Fruit fly (Drosophila melanogaster) whole organism, embryonic: ENCODE results near the gene GramD1B.

Experiments used
- CG10267 ChIP-seq: fragments of 200-800 bp; sonication (Bioruptor generic); optimal IDR thresholded peaks from 2 replicates; lab custom pipeline; 2018; ENCODE audit warnings: missing biosample characterization, mild to moderate bottlenecking, missing genetic modification characterization, moderate library complexity
- CG10959 ChIP-seq: fragments of 200-800 bp; sonication (Bioruptor generic); IDR thresholded peaks from 2 replicates; pipeline ENCODE4 v1.3.6; 2022; ENCODE audit warnings: missing biosample characterization, missing genetic modification characterization
- CG12744 ChIP-seq: fragments of 200-800 bp; sonication (Bioruptor generic); optimal IDR thresholded peaks from 2 replicates; lab custom pipeline; 2016; ENCODE audit warnings: missing biosample characterization, missing genetic modification characterization
- CG15514 ChIP-seq: fragments of 200-800 bp; sonication (Bioruptor generic); optimal IDR thresholded peaks from 3 replicates; lab custom pipeline; 2017; ENCODE audit warnings: missing biosample characterization, missing genetic modification characterization, mild to moderate bottlenecking, moderate library complexity, missing genetic modification reagents
- CG15696 ChIP-seq: fragments of 200-800 bp; sonication (Bioruptor generic); optimal IDR thresholded peaks from 2 replicates; lab custom pipeline; 2019; ENCODE audit warnings: missing biosample characterization, mild to moderate bottlenecking, missing genetic modification characterization, moderate library complexity
- CG17328 ChIP-seq: fragments of 200-800 bp; sonication (Bioruptor generic); IDR thresholded peaks from 2 replicates; pipeline ENCODE4 v1.3.6; 2022; ENCODE audit warnings: missing biosample characterization, missing genetic modification characterization
- CG17568 ChIP-seq: fragments of 200-800 bp; sonication (Bioruptor generic); optimal IDR thresholded peaks from 2 replicates; lab custom pipeline; 2018; ENCODE audit warnings: missing biosample characterization, mild to moderate bottlenecking, missing genetic modification characterization, moderate library complexity
- CG17912 ChIP-seq: fragments of 200-800 bp; sonication (Bioruptor generic); optimal IDR thresholded peaks from 2 replicates; lab custom pipeline; 2018; ENCODE audit warnings: missing biosample characterization, mild to moderate bottlenecking, missing genetic modification characterization
- CG18619 ChIP-seq: fragments of 200-800 bp; sonication (Bioruptor generic); optimal IDR thresholded peaks from 3 replicates; lab custom pipeline; 2017; ENCODE audit warnings: missing biosample characterization, mild to moderate bottlenecking, missing genetic modification characterization
- CG31224 ChIP-seq: fragments of 200-800 bp; sonication (Bioruptor generic); IDR thresholded peaks from 2 replicates; pipeline ENCODE4 v1.3.6; 2022; ENCODE audit warnings: missing biosample characterization, missing genetic modification characterization
- CG32532 ChIP-seq: fragments of 200-800 bp; sonication (Bioruptor generic); IDR thresholded peaks from 2 replicates; pipeline ENCODE4 v1.3.6; 2022; ENCODE audit warnings: missing biosample characterization, missing genetic modification characterization
- CG4730 ChIP-seq: fragments of 200-800 bp; sonication (Bioruptor generic); IDR thresholded peaks from 2 replicates; pipeline ENCODE4 v1.3.6; 2022; ENCODE audit warnings: missing biosample characterization, missing genetic modification characterization
- CG6854 ChIP-seq: fragments of 200-800 bp; sonication (Bioruptor generic); optimal IDR thresholded peaks from 3 replicates; lab custom pipeline; 2017; ENCODE audit warnings: missing biosample characterization, mild to moderate bottlenecking, missing genetic modification characterization
- CG7745 ChIP-seq: fragments of 200-800 bp; sonication (Bioruptor generic); optimal IDR thresholded peaks from 2 replicates; lab custom pipeline; 2018; ENCODE audit warnings: missing biosample characterization, mild to moderate bottlenecking, missing genetic modification characterization, moderate library complexity
- CG7839 ChIP-seq: fragments of 200-800 bp; sonication (Bioruptor generic); optimal IDR thresholded peaks from 3 replicates; lab custom pipeline; 2018; ENCODE audit warnings: missing biosample characterization, mild to moderate bottlenecking, missing genetic modification characterization, moderate library complexity
- CG9817 ChIP-seq: fragments of 200-800 bp; sonication (Bioruptor generic); optimal IDR thresholded peaks from 2 replicates; lab custom pipeline; 2018; ENCODE audit warnings: missing biosample characterization, mild to moderate bottlenecking, missing genetic modification characterization, moderate library complexity
- CG9932 ChIP-seq: fragments of 200-800 bp; sonication (Bioruptor generic); IDR thresholded peaks from 2 replicates; pipeline ENCODE4 v1.3.6; 2022; ENCODE audit warnings: missing biosample characterization, missing genetic modification characterization
- CkIIα-i1 ChIP-seq: fragments of 200-800 bp; sonication (Bioruptor generic); IDR thresholded peaks from 2 replicates; pipeline ENCODE4 v1.3.6; 2022; ENCODE audit warnings: missing biosample characterization, missing genetic modification characterization
- D19A ChIP-seq: fragments of 200-800 bp; optimal IDR thresholded peaks from 3 replicates; lab custom pipeline; 2019; ENCODE audit warnings: missing biosample characterization, mild to moderate bottlenecking, missing genetic modification characterization, moderate library complexity
- Dll ChIP-seq: fragments of 200-800 bp; sonication (Bioruptor generic); IDR thresholded peaks from 4 replicates; pipeline ENCODE4 v1.3.6; 2022; ENCODE audit warnings: missing biosample characterization, missing genetic modification characterization; ENCODE audit not compliant: partially characterized antibody
- E2f2 ChIP-seq: fragments of 200-800 bp; sonication (Bioruptor generic); IDR thresholded peaks from 2 replicates; pipeline ENCODE4 v1.3.6; 2022; ENCODE audit warnings: missing biosample characterization, missing genetic modification characterization
- ERR ChIP-seq: fragments of 200-800 bp; sonication (Bioruptor generic); optimal IDR thresholded peaks from 2 replicates; lab custom pipeline; 2016; ENCODE audit warnings: missing biosample characterization, missing genetic modification characterization
- Ets97D ChIP-seq: fragments of 200-800 bp; sonication (Bioruptor generic); optimal IDR thresholded peaks from 3 replicates; lab custom pipeline; 2016; ENCODE audit warnings: missing biosample characterization, missing genetic modification characterization
- Fer1 ChIP-seq: fragments of 200-800 bp; sonication (Bioruptor generic); optimal IDR thresholded peaks from 2 replicates; lab custom pipeline; 2017; ENCODE audit warnings: missing biosample characterization, mild to moderate bottlenecking, missing genetic modification characterization
- Med ChIP-seq: fragments of 200-800 bp; sonication (Bioruptor generic); peaks from one replicate; lab custom pipeline; 2016; ENCODE audit warnings: missing biosample characterization, missing genetic modification characterization, mild to moderate bottlenecking, inconsistent platforms, moderate library complexity
- Mes4 ChIP-seq: fragments of 200-800 bp; sonication (Bioruptor generic); optimal IDR thresholded peaks from 2 replicates; lab custom pipeline; 2016; ENCODE audit warnings: missing biosample characterization, missing genetic modification characterization
- Optix ChIP-seq: fragments of 200-800 bp; sonication (Bioruptor generic); IDR thresholded peaks from 3 replicates; pipeline ENCODE4 v1.3.6; 2022; ENCODE audit warnings: missing biosample characterization, missing genetic modification characterization
- Sin3A ChIP-seq: fragments of >200 bp; optimal IDR thresholded peaks from 2 replicates; lab custom pipeline; 2018
- Tbp ChIP-seq: fragments of >200 bp; optimal IDR thresholded peaks from 2 replicates; lab custom pipeline; 2018; ENCODE audit warnings: missing biosample characterization, missing genetic modification characterization
- ac ChIP-seq: fragments of 200-800 bp; sonication (Bioruptor generic); optimal IDR thresholded peaks from 3 replicates; lab custom pipeline; 2017; ENCODE audit warnings: missing biosample characterization, mild to moderate bottlenecking, missing genetic modification characterization
- bbx ChIP-seq: fragments of 200-800 bp; sonication (Bioruptor generic); IDR thresholded peaks from 2 replicates; pipeline ENCODE4 v1.3.6; 2022; ENCODE audit warnings: missing biosample characterization, missing genetic modification characterization; ENCODE audit not compliant: partially characterized antibody
- cato ChIP-seq: fragments of 200-800 bp; sonication (Bioruptor generic); optimal IDR thresholded peaks from 2 replicates; lab custom pipeline; 2016; ENCODE audit warnings: missing biosample characterization, missing genetic modification characterization, borderline replicate concordance
- chif ChIP-seq, 2 experiments: fragments of 200-800 bp; sonication (Bioruptor generic); optimal IDR thresholded peaks; 3 replicates each; lab custom pipeline; 2016; ENCODE audit warnings: missing biosample characterization in 2 of 2, missing genetic modification characterization in 2 of 2
- croc ChIP-seq: fragments of 200-800 bp; sonication (Bioruptor generic); conservative IDR thresholded peaks from 3 replicates; pipeline ENCODE4 v1.3.6; 2022; ENCODE audit warnings: missing biosample characterization, missing genetic modification characterization
- dpn ChIP-seq, 2 experiments: fragments of 200-800 bp; sonication (Bioruptor generic); optimal IDR thresholded peaks; 3 replicates each; lab custom pipeline; 2016; ENCODE audit warnings: missing biosample characterization in 2 of 2, missing genetic modification characterization in 2 of 2
- fd102C ChIP-seq: fragments of 200-800 bp; sonication (Bioruptor generic); optimal IDR thresholded peaks from 2 replicates; lab custom pipeline; 2018; ENCODE audit warnings: missing biosample characterization, mild to moderate bottlenecking, missing genetic modification characterization, moderate library complexity
- fd3F ChIP-seq: fragments of 200-800 bp; sonication (Bioruptor generic); optimal IDR thresholded peaks from 2 replicates; lab custom pipeline; 2018; ENCODE audit warnings: missing biosample characterization, mild to moderate bottlenecking, missing genetic modification characterization, moderate library complexity
- fu2 ChIP-seq: fragments of 200-800 bp; sonication (Bioruptor generic); optimal IDR thresholded peaks from 2 replicates; lab custom pipeline; 2016; ENCODE audit warnings: missing biosample characterization, missing genetic modification characterization
- gcm2 ChIP-seq: fragments of 200-800 bp; sonication (Bioruptor generic); optimal IDR thresholded peaks from 2 replicates; lab custom pipeline; 2016; ENCODE audit warnings: missing biosample characterization, missing genetic modification characterization
- gsb-n ChIP-seq: fragments of 200-800 bp; sonication (Bioruptor generic); optimal IDR thresholded peaks from 3 replicates; lab custom pipeline; 2018; ENCODE audit warnings: missing biosample characterization, mild to moderate bottlenecking, missing genetic modification characterization
- h ChIP-seq: fragments of >200 bp; optimal IDR thresholded peaks from 2 replicates; lab custom pipeline; 2017
- hth ChIP-seq: fragments of >200 bp; optimal IDR thresholded peaks from 2 replicates; lab custom pipeline; 2017; ENCODE audit warnings: inconsistent platforms
- ind ChIP-seq: fragments of 200-800 bp; sonication (Bioruptor generic); optimal IDR thresholded peaks from 3 replicates; lab custom pipeline; 2016; ENCODE audit warnings: missing biosample characterization, missing genetic modification characterization
- insv ChIP-seq, 2 experiments: fragments of 200-800 bp; sonication (Bioruptor generic); optimal IDR thresholded peaks; 3 replicates each; lab custom pipeline; 2016 to 2018; ENCODE audit warnings: missing biosample characterization in 2 of 2, missing genetic modification characterization in 2 of 2
- mam ChIP-seq: fragments of 200-800 bp; sonication (Bioruptor generic); optimal IDR thresholded peaks from 3 replicates; lab custom pipeline; 2016; ENCODE audit warnings: missing biosample characterization, missing genetic modification characterization
- nmo ChIP-seq: fragments of 200-800 bp; sonication (Bioruptor generic); optimal IDR thresholded peaks from 2 replicates; lab custom pipeline; 2018; ENCODE audit warnings: missing biosample characterization, mild to moderate bottlenecking, missing genetic modification characterization, moderate library complexity
- pnt ChIP-seq: fragments of 200-800 bp; sonication (Bioruptor generic); optimal IDR thresholded peaks from 3 replicates; lab custom pipeline; 2016; ENCODE audit warnings: missing biosample characterization, missing genetic modification characterization
- pum ChIP-seq: fragments of 200-800 bp; sonication (Bioruptor generic); optimal IDR thresholded peaks from 2 replicates; lab custom pipeline; 2016; ENCODE audit warnings: missing biosample characterization, missing genetic modification characterization
- ranshi ChIP-seq: fragments of 200-800 bp; sonication (Bioruptor generic); IDR thresholded peaks from 2 replicates; pipeline ENCODE4 v1.3.6; 2022; ENCODE audit warnings: missing biosample characterization, missing genetic modification characterization
- sd ChIP-seq: fragments of 200-800 bp; sonication (Bioruptor generic); optimal IDR thresholded peaks from 3 replicates; lab custom pipeline; 2018; ENCODE audit warnings: missing biosample characterization, mild to moderate bottlenecking, missing genetic modification characterization, moderate library complexity
- sens ChIP-seq: fragments of 200-800 bp; sonication (Bioruptor generic); peaks from one replicate; lab custom pipeline; 2016; ENCODE audit warnings: missing biosample characterization, missing genetic modification characterization

The GramD1B gene

dm6 chr2L:3323319-3324287 is 49.6 kb downstream of the GramD1B start, which contains the start of gene CG33281 (continued):
- TF ChIP-seq CG7839 (tag; lab: Kevin White, UChicago), result no peak
- TF ChIP-seq nmo, result no peak
- TF ChIP-seq ac (GFP tag; lab: Kevin White, UChicago), result no peak
- no peak for TF ChIP-seq sd (tag; lab: Kevin White, UChicago)
- no peak for TF ChIP-seq gcm2 (GFP tag; lab: Kevin White, UChicago)
- no peak for TF ChIP-seq ranshi (GFP tag; lab: Robert Waterston, UW)
- no peak for TF ChIP-seq Optix
- no peak for TF ChIP-seq ERR (GFP tag; lab: Kevin White, UChicago)
- no peak for TF ChIP-seq CG9817 (tag; lab: Kevin White, UChicago)
- no peak for TF ChIP-seq croc (GFP tag; lab: Robert Waterston, UW)
- TF ChIP-seq sens (GFP tag; lab: Kevin White, UChicago), result no peak
- TF ChIP-seq CG9932 (GFP tag; lab: Robert Waterston, UW), result no peak
- TF ChIP-seq CG10959 (GFP tag; lab: Robert Waterston, UW), result no peak
- no peak for TF ChIP-seq CG15514 (GFP tag; lab: Kevin White, UChicago)
- TF ChIP-seq dpn (GFP tag; optimal IDR thresholded peaks at IDR 0.05; lab: Kevin White, UChicago), result no peak
- no peak for TF ChIP-seq E2f2
- no peak for TF ChIP-seq Dll (GFP tag; lab: Robert Waterston, UW)
- no peak for TF ChIP-seq Ets97D (GFP tag; lab: Kevin White, UChicago)
- no peak for TF ChIP-seq Mes4
- TF ChIP-seq ind (GFP tag; lab: Kevin White, UChicago), result no peak
- no peak for TF ChIP-seq fu2
- no peak for TF ChIP-seq CG4730 (GFP tag; lab: Robert Waterston, UW)
- no peak for TF ChIP-seq Fer1 (GFP tag; lab: Kevin White, UChicago)
- no peak for TF ChIP-seq Tbp (GFP tag; lab: Kevin White, UChicago)
- TF ChIP-seq CG7745 (tag; lab: Kevin White, UChicago), result no peak
- no peak for TF ChIP-seq bbx (GFP tag; lab: Robert Waterston, UW)
- TF ChIP-seq CG17912 (GFP tag; lab: Kevin White, UChicago), result no peak
- TF ChIP-seq chif (GFP tag; optimal IDR thresholded peaks at IDR 0.05; lab: Kevin White, UChicago), result no peak
- TF ChIP-seq pum (GFP tag; lab: Kevin White, UChicago), result no peak
- no peak for TF ChIP-seq mam (GFP tag; lab: Kevin White, UChicago)
- no peak for TF ChIP-seq D19A
- TF ChIP-seq CG12744 (GFP tag; lab: Kevin White, UChicago), result no peak
- TF ChIP-seq CkIIα-i1 (GFP tag; lab: Robert Waterston, UW), result no peak
- no peak for TF ChIP-seq fd102C
- no peak for TF ChIP-seq CG32532 (GFP tag; lab: Robert Waterston, UW)
- TF ChIP-seq Sin3A (lab: Kevin White, UChicago), result no peak
- no peak for TF ChIP-seq h (lab: Kevin White, UChicago)
- no peak for TF ChIP-seq fd3F (GFP tag; lab: Kevin White, UChicago)
- no peak for TF ChIP-seq pnt (GFP tag; lab: Kevin White, UChicago)
- no peak for TF ChIP-seq hth (lab: Kevin White, UChicago)
- TF ChIP-seq CG10267, result no peak
- no peak for TF ChIP-seq CG17328 (GFP tag; lab: Robert Waterston, UW)
- TF ChIP-seq insv (GFP tag; optimal IDR thresholded peaks at IDR 0.05; lab: Kevin White, UChicago), result no peak
- TF ChIP-seq CG15696 (tag; lab: Kevin White, UChicago), result no peak
- TF ChIP-seq gsb-n (tag; lab: Kevin White, UChicago), result no peak
- no peak for TF ChIP-seq CG18619 (GFP tag; lab: Kevin White, UChicago)
- TF ChIP-seq CG6854 (GFP tag; lab: Kevin White, UChicago), result no peak
- TF ChIP-seq cato, result no peak
- TF ChIP-seq Med (GFP tag; lab: Kevin White, UChicago), result no peak
- TF ChIP-seq CG31224 (GFP tag; lab: Robert Waterston, UW), result no peak
- no peak for TF ChIP-seq CG17568 (GFP tag; lab: Kevin White, UChicago)
